Fruit fly (Drosophila melanogaster): ENCODE results near the gene CG42748.

CG42748 gene

DNA sequence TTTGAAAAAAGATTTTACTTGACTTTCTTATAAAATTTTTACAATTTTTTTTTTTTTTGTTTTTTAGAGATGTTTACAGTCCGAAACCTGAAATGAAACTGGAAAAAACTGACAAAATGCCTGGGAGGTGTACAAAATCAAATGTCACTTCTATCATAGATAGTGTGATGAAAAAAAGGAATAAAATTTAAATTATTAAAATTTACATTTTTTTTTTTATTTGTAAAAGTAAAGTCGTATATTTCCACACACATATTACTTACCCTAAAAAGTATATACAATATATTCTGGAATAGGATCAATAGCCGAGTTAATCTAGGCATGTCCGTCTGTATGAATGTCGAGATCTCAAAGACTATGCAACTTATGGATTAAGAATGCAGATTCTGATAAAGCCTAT, 25.6 kb upstream of the CG42748 start, which contains the start of gene CG15219:
CG15219 (minus strand) TSS at position 101 of the 400 bp plus-strand sequence.
- no peak for TF ChIP-seq vri (GFP tag; optimal IDR thresholded peaks at IDR 0.05)
- TF ChIP-seq Eip75B (GFP tag; optimal IDR thresholded peaks at IDR 0.05): no peak
- no peak for TF ChIP-seq Ets96B (tag; optimal IDR thresholded peaks at IDR 0.05)
- TF ChIP-seq eg (GFP tag; IDR thresholded peaks at IDR 0.05): no peak
- no peak for TF ChIP-seq Met (GFP tag; optimal IDR thresholded peaks at IDR 0.05)
- TF ChIP-seq Sox15 (GFP tag; optimal IDR thresholded peaks at IDR 0.05): no peak
- no peak for TF ChIP-seq Ets21C (GFP tag; optimal IDR thresholded peaks at IDR 0.05)
- no peak for TF ChIP-seq CG32006 (GFP tag; optimal IDR thresholded peaks at IDR 0.05)

- TF ChIP-seq CG8119 (GFP tag; IDR thresholded peaks at IDR 0.05) (no peak), CG34406 (GFP tag; optimal IDR thresholded peaks at IDR 0.05) (no peak), dac (GFP tag; optimal IDR thresholded peaks at IDR 0.05) (no peak), Ets21C (GFP tag; optimal IDR thresholded peaks at IDR 0.05) (no peak), Eip93F (GFP tag; optimal IDR thresholded peaks at IDR 0.05) (no peak), CG9139 (GFP tag; optimal IDR thresholded peaks at IDR 0.05) (no peak), CG7368 (GFP tag; optimal IDR thresholded peaks at IDR 0.05) (no peak), Eip75B (GFP tag; optimal IDR thresholded peaks at IDR 0.05) (no peak), Met (GFP tag; optimal IDR thresholded peaks at IDR 0.05) (no peak), CG11294 (GFP tag; IDR thresholded peaks at IDR 0.05) (no peak), Hr39 (GFP tag; optimal IDR thresholded peaks at IDR 0.05) (no peak), Blimp-1 (GFP tag; optimal IDR thresholded peaks at IDR 0.05) (no peak), CG32006 (GFP tag; optimal IDR thresholded peaks at IDR 0.05) (no peak), CG11902 (GFP tag; optimal IDR thresholded peaks at IDR 0.05) (no peak), OdsH (GFP tag; optimal IDR thresholded peaks at IDR 0.05) (no peak), Hr4 (GFP tag; optimal IDR thresholded peaks at IDR 0.05) (no peak), esn (GFP tag; optimal IDR thresholded peaks at IDR 0.05) (no peak), Sox14 (GFP tag; optimal IDR thresholded peaks at IDR 0.05) (no peak), achi (GFP tag; optimal IDR thresholded peaks at IDR 0.05) (no peak)
Observed at dm6 chr2L:22107204-22107603, 23.8 kb upstream of the CG42748 start, which contains the start of gene CG10834. TSS of gene CG10834 (minus strand) at chr2L:22107304.

dm6 chr2L:22108664-22109063, 22.4 kb upstream of the CG42748 start, which contains the start of gene CG6675:
TSS of gene CG6675 (plus strand) at chr2L:22108964.
- TF ChIP-seq Ets96B (tag; optimal IDR thresholded peaks at IDR 0.05) (peak; percentile 45), esn (GFP tag; optimal IDR thresholded peaks at IDR 0.05) (no peak)

dm6 chr2L:22120871-22121388, 10.1 kb upstream of the CG42748 start, which contains the start of gene CG3651:
TSS of gene CG3651 (plus strand) at chr2L:22121338.
- TF ChIP-seq dsx (GFP tag; optimal IDR thresholded peaks at IDR 0.05; ENCODE audit: poor library complexity, severe bottlenecking) (no peak), CG3919 (GFP tag; optimal IDR thresholded peaks at IDR 0.05) (no peak), CG6808 (GFP tag; optimal IDR thresholded peaks at IDR 0.05) (no peak), CG3032 (tag; optimal IDR thresholded peaks at IDR 0.05) (no peak), CG16779 (tag; optimal IDR thresholded peaks at IDR 0.05) (no peak), Gug (GFP tag; IDR thresholded peaks at IDR 0.05) (no peak), Blimp-1 (GFP tag; optimal IDR thresholded peaks at IDR 0.05) (no peak), CG10631 (GFP tag; optimal IDR thresholded peaks at IDR 0.05) (no peak), Hr4 (GFP tag; optimal IDR thresholded peaks at IDR 0.05) (no peak), Sox14 (GFP tag; optimal IDR thresholded peaks at IDR 0.05) (no peak), OdsH (GFP tag; optimal IDR thresholded peaks at IDR 0.05) (no peak), CG31627 (GFP tag; optimal IDR thresholded peaks at IDR 0.05) (peak; percentile 20), CG11294 (GFP tag; IDR thresholded peaks at IDR 0.05) (no peak), pdm3 (GFP tag; optimal IDR thresholded peaks at IDR 0.05) (peak; percentile 4), CG6276 (GFP tag; optimal IDR thresholded peaks at IDR 0.05) (no peak), Eip78C (GFP tag) (peak; percentile 43), eg (GFP tag; IDR thresholded peaks at IDR 0.05) (no peak), Hr38 (GFP tag; optimal IDR thresholded peaks at IDR 0.05) (no peak), CG1621 (tag; optimal IDR thresholded peaks at IDR 0.05) (no peak), net (GFP tag; optimal IDR thresholded peaks at IDR 0.05) (no peak)
